Fruit fly (Drosophila melanogaster): ENCODE measurements around the gene Sec16.

Sec16 gene

DNA sequence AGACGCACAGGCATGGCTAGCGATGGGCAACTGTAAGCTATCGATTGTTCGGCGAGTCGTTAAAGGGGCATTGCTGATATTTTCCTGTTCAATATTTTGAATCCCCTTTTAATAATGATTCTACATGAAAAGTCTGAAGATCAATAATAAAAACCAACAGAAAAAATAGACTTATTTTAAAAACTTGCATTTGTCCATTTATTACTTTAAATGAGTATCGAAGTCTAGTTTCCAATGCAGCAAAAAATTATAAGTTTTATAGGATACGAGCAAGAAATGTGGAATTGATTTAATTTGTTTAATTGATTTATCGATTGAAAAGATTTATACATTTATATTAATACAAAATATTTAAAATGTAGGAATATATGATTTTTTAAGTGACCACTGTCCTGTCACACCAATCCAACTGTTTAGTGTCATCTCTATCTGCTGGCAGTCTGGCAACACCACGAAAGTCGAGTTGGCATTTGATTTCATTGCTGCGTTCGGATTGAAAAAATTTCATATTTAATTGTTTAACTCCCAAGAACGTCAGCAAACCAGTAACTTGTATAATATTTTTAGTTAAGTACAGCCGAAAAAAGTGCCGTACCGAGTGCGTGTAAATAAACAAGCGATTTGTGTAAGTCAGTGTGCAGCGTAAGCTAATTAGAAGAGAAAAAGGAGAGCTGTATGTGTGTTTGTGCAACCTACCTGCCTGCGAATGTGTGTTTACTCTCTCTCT, at the start of gene Sec16, which contains the start of gene CG1824:
Sec16 (plus strand) TSS at position 438 of the 727 bp plus-strand sequence.
CG1824 (minus strand) TSS at position 15 of the 727 bp plus-strand sequence.
- TF ChIP-seq psq (optimal IDR thresholded peaks at IDR 0.05), result no peak
- TF ChIP-seq Sin3A (optimal IDR thresholded peaks at IDR 0.05), result no peak
- no peak for TF ChIP-seq insv (optimal IDR thresholded peaks at IDR 0.05)
- no peak for TF ChIP-seq h (optimal IDR thresholded peaks at IDR 0.05)
- no peak for TF ChIP-seq ttk (optimal IDR thresholded peaks at IDR 0.05)
- TF ChIP-seq Myc (optimal IDR thresholded peaks at IDR 0.05), result no peak

DNA sequence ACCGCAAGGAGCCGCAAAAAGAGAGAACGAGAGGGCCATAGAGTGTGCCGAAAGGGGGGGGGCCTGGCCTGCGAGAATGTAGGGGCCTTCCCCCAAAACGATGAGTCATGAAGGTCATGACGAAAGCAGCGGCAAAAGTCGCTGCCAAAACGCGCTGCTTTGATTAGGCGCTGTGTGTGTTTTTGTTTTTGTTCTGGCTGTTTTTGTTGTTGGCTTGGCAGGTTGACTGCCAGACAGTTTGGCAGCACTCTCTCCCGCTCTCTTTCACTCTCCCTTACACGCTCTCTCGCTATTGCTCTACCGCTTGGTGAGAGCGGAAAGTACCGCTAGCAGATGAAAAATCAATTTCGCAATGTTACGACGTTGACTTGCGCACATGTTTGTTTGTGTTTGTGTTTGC, 49.7 kb upstream of the Sec16 start:
- no peak for TF ChIP-seq Sin3A (optimal IDR thresholded peaks at IDR 0.05)
- TF ChIP-seq Myc (optimal IDR thresholded peaks at IDR 0.05), result no peak
- TF ChIP-seq psq (optimal IDR thresholded peaks at IDR 0.05), result no peak
- TF ChIP-seq h (optimal IDR thresholded peaks at IDR 0.05), result no peak
- TF ChIP-seq insv (optimal IDR thresholded peaks at IDR 0.05), result no peak
- no peak for TF ChIP-seq ttk (optimal IDR thresholded peaks at IDR 0.05)

DNA sequence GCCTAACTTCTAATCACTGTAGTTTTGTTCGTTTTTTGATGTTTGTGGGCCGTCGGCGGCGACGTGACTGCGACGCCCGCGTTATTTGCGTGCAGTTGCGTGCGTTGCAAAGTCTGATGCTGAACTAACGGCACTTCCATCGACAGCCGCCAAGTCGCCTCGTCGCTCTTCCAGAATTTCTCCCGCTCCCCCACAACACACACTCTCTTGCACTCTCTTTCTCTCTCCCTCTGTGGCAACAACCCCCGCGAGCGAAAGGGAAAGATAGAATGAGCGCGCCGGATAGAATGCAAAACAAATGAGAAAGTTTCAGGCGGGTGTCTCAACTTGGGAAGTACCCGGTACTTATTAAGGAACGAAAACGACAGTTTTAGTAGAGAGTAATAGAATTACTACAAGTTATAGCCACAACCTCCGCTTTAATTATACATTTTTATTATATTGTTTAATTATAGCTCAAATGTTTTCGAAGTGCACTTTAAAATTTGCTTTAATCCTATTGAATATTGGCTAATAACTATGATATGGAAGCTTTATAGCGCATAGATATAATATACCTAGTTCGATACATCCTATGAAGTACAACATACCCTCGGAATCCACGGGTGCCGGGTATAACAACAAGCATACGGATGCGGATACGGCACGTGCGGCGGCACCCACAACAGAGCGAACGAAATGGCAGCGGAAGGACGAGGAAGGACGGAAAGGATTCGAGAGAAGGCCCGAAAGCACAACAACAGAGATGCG, 48.8 kb upstream of the Sec16 start:
- no peak for TF ChIP-seq h (optimal IDR thresholded peaks at IDR 0.05)
- no peak for TF ChIP-seq ttk (optimal IDR thresholded peaks at IDR 0.05)
- no peak for TF ChIP-seq insv (optimal IDR thresholded peaks at IDR 0.05)
- no peak for TF ChIP-seq Sin3A (optimal IDR thresholded peaks at IDR 0.05)
- TF ChIP-seq psq (optimal IDR thresholded peaks at IDR 0.05), result no peak
- TF ChIP-seq Myc (optimal IDR thresholded peaks at IDR 0.05), result no peak

DNA sequence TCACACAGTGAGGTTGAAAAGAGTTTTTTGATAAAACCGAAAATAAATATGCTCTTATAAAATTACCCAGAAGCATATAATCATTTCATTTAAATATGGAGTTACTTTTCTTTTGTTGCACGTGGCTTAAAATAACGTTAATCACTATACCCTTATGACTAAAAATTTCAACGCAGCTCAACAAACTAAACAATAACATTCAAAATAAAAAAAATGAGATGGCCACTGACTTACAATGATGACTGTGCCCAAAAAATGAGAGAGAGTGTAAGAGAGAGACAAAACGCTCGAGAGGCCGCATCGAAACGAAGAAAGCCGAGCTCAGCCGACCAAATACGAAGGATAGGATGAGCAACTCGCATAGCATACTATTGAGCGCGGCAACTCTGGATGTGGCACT, 48.2 kb upstream of the Sec16 start:
- no peak for TF ChIP-seq psq (optimal IDR thresholded peaks at IDR 0.05)
- TF ChIP-seq insv (optimal IDR thresholded peaks at IDR 0.05), result no peak
- no peak for TF ChIP-seq Myc (optimal IDR thresholded peaks at IDR 0.05)
- no peak for TF ChIP-seq ttk (optimal IDR thresholded peaks at IDR 0.05)
- TF ChIP-seq h (optimal IDR thresholded peaks at IDR 0.05), result no peak
- no peak for TF ChIP-seq Sin3A (optimal IDR thresholded peaks at IDR 0.05)

DNA sequence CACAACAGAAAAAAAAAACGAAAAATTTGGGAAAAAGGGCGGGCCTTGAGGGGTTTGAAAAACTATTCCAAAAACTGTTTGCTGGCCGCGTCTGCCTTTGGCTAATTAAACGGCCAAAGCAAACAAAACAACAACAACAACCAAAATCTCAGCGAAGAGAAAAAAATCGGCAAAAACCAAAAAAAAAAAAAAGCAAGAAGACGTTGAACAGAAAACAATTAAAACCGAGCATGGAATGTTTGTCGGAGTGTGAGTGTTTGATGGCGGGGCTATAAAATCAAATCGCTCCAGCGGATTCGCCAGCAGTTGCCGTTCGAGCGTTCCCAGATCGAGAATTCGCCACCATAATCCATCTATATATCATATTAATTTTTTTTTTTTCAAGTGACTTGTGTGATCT, 43.0 kb upstream of the Sec16 start, which contains the start of gene Cpr11B:
Cpr11B (plus strand) TSS at position 301 of the 400 bp plus-strand sequence.
- TF ChIP-seq ttk (optimal IDR thresholded peaks at IDR 0.05) (no peak), h (optimal IDR thresholded peaks at IDR 0.05) (no peak), Myc (optimal IDR thresholded peaks at IDR 0.05) (no peak)

DNA sequence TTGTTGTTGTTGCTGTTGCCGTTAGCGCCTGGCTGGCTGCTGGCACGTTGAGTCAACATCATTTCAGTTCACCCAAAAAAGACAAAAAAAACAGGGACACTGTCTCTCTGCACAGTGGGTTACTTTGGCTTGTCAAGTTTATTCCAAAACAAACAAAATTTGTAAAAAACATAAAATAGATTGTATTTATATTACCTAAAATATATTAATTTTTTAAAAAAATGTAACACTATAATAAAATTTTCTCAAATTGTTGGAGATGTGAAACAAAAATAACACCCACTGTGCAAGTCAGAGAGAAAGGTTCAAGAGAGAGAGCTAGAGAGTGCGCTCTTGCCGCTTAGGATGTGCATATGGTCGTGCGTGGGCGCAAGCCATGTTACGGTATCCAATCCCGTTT, 28.2 kb upstream of the Sec16 start:
- TF ChIP-seq ttk (optimal IDR thresholded peaks at IDR 0.05) (no peak), insv (optimal IDR thresholded peaks at IDR 0.05) (no peak), h (optimal IDR thresholded peaks at IDR 0.05) (no peak), Sin3A (optimal IDR thresholded peaks at IDR 0.05) (no peak), Myc (optimal IDR thresholded peaks at IDR 0.05) (no peak), psq (optimal IDR thresholded peaks at IDR 0.05) (no peak)

DNA sequence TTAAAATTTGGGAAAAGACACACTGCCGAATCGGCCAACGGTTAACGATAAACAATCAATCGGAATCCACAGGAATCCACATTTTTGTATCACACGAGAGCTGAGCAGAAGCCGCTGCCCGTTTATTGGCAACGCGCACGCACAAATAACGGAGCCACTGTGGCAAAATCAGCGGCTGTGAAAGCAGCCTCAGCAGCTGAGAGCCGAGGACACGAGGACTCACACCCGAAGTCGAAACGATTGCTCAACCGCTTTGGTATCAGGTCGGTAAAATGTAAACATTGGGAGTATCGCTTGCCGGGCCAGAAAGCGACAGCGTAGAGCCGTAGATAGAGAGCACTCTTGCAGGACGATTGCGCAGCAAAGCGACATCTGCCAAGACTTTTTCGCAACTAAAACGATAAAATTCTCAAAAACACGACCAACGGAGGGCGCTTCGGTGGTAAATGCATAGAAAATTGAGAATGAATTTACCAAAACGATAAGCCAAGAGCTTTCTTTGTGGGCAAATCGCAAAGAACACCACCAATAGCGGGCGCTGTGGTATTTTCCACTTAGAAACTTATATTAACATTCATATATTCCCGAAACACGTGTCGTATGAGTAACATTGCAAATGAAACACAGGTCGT, 27.4 kb upstream of the Sec16 start, which contains the start of gene hwt:
hwt (minus strand) TSS at position 161 of the 632 bp plus-strand sequence.
- no peak for TF ChIP-seq insv (optimal IDR thresholded peaks at IDR 0.05)
- TF ChIP-seq h (optimal IDR thresholded peaks at IDR 0.05), result no peak
- no peak for TF ChIP-seq ttk (optimal IDR thresholded peaks at IDR 0.05)
- no peak for TF ChIP-seq Myc (optimal IDR thresholded peaks at IDR 0.05)
- TF ChIP-seq psq (optimal IDR thresholded peaks at IDR 0.05), result no peak
- TF ChIP-seq Sin3A (optimal IDR thresholded peaks at IDR 0.05), result no peak

DNA sequence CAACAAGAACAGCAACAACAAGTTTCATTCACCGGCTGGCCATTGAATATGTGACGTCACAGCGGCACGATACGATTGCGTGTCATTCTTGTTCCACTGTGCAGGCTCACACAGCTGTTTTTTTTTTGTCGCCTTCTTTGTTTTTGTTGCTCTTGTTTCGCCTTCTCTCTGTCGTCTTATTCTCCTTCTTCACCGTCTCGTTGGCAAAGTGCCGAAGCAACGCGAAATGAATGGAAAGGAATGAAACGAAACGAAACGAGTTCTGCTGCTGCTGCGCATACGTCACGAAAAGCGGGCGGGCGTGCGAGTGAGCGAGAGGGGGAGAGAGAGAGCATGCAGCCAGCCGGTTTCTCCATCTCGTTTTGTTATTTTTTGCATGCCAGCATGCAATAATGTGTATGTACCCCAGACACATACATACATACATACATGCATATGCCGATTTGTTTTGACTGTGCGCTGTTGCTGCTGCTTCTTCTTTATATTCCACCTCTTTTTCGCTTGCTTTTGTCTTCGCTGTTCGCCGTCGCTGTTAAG, 21.1 kb upstream of the Sec16 start:
- TF ChIP-seq ttk (optimal IDR thresholded peaks at IDR 0.05), result no peak
- TF ChIP-seq psq (optimal IDR thresholded peaks at IDR 0.05), result peak; percentile 32

DNA sequence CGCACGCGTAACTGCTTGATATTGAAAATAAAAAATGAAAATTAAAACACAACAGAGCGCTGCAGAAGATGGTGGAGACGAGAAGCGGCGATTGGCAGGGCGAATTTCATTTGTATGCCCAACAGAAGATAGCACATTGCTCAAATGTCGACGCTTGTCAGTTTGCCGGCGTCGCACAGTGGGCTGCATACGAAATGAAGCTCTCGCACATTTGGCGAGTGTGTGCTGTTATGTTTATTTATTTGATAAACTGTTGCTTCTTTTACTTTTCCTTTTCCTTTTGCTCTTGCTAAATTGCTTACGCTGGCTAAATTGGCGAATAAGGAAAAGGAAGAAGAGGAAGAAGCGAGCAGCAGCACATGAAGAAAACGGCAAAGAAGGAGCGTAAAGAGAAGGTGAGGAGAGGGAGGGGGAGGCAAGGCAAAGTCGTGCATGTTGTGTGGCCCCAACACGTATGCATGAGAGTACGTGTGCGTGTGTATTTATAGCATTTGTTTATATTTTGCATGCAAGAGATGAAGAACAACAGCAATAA, 20.5 kb upstream of the Sec16 start:
- TF ChIP-seq psq (optimal IDR thresholded peaks at IDR 0.05) (peak; percentile 10), insv (optimal IDR thresholded peaks at IDR 0.05) (no peak), Sin3A (optimal IDR thresholded peaks at IDR 0.05) (no peak), h (optimal IDR thresholded peaks at IDR 0.05) (no peak)

DNA sequence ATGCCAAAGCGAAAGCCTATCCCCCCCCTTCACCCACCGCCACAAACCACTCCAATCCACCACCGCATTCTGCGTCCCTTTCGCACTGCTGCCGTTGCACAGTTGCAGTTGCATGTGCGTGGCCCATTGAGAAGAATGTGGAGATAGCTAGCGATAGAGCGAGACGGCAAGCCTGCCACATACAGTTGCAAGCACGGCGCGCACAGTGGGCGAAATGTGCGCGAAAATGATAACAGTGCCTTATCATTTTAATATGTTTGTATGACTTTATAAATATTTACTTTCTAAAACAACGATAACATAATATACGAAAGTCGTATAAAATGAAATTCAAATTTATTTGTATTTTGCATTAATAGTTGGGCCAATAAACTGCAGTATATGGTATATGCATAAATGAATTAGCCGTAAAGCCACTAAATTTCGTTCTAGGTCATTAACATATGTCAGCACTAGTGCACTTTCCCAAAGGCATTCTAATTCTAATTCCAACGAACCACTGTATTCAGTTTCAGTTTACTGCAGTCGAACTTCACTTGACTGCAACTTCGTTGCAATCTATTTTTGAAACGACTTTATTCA, 19.9 kb upstream of the Sec16 start:
- TF ChIP-seq Sin3A (optimal IDR thresholded peaks at IDR 0.05) (no peak), Myc (optimal IDR thresholded peaks at IDR 0.05) (no peak), h (optimal IDR thresholded peaks at IDR 0.05) (no peak), psq (optimal IDR thresholded peaks at IDR 0.05) (no peak), insv (optimal IDR thresholded peaks at IDR 0.05) (no peak), ttk (optimal IDR thresholded peaks at IDR 0.05) (no peak)

DNA sequence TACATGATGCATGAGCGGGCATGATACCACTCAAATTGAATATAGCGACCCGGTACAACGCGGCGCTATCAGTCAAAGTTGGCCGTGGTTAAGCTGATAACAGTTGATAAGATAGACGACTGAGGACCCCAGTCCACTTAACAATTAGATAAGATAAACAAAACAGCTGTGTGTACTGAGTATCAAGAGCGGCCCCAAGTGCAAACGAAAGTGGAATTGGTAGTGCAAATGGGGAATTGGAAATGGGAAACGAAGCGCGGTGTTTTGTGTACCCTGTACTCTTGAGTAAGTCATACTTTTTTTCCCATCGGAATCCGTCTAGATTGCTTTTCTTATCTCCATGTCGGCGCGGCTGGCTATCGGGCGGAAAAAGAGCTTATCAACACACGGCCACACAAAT, 18.1 kb upstream of the Sec16 start:
- TF ChIP-seq Sin3A (optimal IDR thresholded peaks at IDR 0.05) (no peak), insv (optimal IDR thresholded peaks at IDR 0.05) (no peak), psq (optimal IDR thresholded peaks at IDR 0.05) (no peak), ttk (optimal IDR thresholded peaks at IDR 0.05) (no peak), h (optimal IDR thresholded peaks at IDR 0.05) (no peak)
